Fruit fly (Drosophila melanogaster): ENCODE measurements around the gene CG32453.

Gene CG32453

DNA sequence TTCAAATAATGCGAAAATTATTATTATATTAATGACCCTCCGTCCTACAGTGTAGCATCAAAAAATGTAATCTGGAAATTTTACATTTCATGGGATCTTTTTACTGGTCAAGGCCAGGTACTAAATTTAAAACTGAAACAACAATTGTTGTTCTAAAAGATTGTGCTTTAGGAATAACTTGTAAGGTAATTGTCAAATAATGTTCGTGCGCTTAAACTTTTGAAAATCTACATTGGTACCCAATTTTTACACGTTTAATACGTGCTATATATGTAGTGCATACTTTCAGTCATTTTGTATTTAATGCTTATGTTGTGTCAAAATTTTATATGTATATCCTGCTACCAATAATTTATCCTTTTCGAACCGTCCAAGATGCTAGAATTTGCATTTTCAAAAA is 36.6 kb downstream of the CG32453 start:
- no peak for TF ChIP-seq CG32121 (GFP tag; IDR thresholded peaks at IDR 0.05)
- no peak for TF ChIP-seq CG4496 (GFP tag; IDR thresholded peaks at IDR 0.05)
- no peak for TF ChIP-seq Pif1B (GFP tag; optimal IDR thresholded peaks at IDR 0.05)
- TF ChIP-seq CG9948 (tag; optimal IDR thresholded peaks at IDR 0.05) = no peak
- no peak for TF ChIP-seq EcR (GFP tag; optimal IDR thresholded peaks at IDR 0.05)
- no peak for TF ChIP-seq CG13204 (GFP tag; optimal IDR thresholded peaks at IDR 0.05)
- no peak for TF ChIP-seq CG17806 (tag; optimal IDR thresholded peaks at IDR 0.05)
- TF ChIP-seq CG12605 (GFP tag; IDR thresholded peaks at IDR 0.05) = no peak
- TF ChIP-seq gl (tag; optimal IDR thresholded peaks at IDR 0.05) = no peak
- no peak for TF ChIP-seq CG8159 (tag; optimal IDR thresholded peaks at IDR 0.05)
- TF ChIP-seq CG34367 (tag; optimal IDR thresholded peaks at IDR 0.05) = no peak
- TF ChIP-seq CG8301 (tag; optimal IDR thresholded peaks at IDR 0.05) = no peak
- TF ChIP-seq CG15710 (tag; optimal IDR thresholded peaks at IDR 0.05) = no peak
- no peak for TF ChIP-seq fd96Ca (GFP tag; IDR thresholded peaks at IDR 0.05)
- no peak for TF ChIP-seq CG10348 (GFP tag; IDR thresholded peaks at IDR 0.05)
- no peak for TF ChIP-seq Ets98B (GFP tag; IDR thresholded peaks at IDR 0.05)
- no peak for TF ChIP-seq D1 (tag; optimal IDR thresholded peaks at IDR 0.05)
- no peak for TF ChIP-seq Pif1A (GFP tag; optimal IDR thresholded peaks at IDR 0.05)
- TF ChIP-seq Snoo (tag; optimal IDR thresholded peaks at IDR 0.05) = no peak
- TF ChIP-seq rn (GFP tag; IDR thresholded peaks at IDR 0.05) = no peak

DNA sequence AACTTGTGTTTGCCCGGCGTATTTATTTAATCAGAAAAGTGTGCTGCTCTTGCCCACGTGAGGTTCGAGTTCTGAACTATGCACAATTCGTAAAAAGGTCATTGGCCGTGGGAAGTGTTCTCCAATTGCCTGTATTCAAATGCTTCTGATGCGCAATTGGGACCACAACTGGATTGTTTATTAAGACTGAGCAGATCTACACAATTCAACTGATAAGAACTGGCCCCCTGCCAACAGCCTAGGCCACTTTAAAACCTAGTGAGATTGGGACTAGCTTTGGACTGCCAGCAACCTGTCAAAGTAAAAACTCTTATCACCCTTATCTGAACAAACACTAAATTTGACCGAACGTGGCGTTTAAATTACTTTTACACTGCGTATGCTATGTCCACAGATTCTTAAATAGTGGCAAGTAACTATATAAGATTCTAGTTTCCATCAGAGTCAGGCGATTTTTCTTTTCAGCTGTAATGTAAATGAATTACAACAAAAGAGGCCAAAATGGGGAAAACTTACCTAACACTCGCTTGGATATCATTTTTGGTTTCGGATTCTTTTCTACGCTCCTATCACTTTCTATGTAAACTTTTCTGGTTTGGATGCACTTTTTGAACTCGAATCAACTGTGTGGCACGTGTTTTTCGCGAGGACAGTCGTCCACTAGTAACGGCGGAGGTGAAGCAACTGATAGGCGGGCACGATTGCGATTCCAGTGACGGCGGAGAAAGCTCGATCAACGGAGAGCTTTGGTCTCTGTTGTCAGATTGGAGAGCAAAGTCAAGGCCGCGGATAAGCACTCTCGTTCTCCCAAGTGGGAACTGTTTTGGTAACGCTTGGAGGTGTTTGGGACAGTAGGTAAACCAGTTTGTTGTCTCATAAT is 40.9 kb downstream of the CG32453 start, which contains the start of gene CG11241:
CG11241 (minus strand) TSS at position 689 of the 880 bp plus-strand sequence.
- TF ChIP-seq CG15710 (tag; optimal IDR thresholded peaks at IDR 0.05) = no peak
- TF ChIP-seq EcR (GFP tag; optimal IDR thresholded peaks at IDR 0.05) = peak; percentile 79

DNA sequence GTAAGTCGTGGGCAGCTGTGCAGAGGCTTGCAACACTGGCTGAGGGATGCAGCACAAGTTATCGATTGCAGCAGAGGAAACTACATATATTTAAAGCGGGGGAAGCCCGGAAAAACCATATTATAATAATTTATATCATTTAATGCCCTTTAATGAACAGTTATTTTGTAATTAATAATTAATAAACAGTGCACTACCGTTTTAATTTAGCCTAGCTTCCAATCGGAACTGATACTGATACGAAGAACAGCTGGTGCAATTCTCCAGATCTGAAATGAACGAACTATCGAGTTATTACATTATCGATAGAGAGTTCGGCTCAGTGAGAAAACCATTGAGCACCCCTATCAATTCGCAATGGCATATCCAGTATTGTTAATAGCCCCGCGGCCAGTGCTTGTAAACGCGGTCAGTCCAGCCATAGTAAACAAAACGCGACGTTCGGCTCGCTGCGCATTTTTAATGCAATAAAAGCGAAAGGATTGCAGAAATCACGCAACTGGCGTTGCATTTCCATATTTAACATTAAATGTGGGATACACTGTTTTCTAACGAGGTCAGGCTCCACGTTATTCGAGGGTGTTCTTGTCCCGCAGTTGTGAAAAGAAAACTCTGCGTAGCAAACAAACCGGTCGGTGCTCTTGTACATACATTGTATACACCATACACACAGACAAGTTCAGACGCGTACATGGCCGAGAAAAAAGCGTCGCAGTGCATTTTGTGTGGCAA is 44.5 kb downstream of the CG32453 start, which contains the start of gene CG7369:
CG7369 (plus strand) TSS at position 405 of the 732 bp plus-strand sequence.
- TF ChIP-seq Pif1A (GFP tag; optimal IDR thresholded peaks at IDR 0.05) (peak; percentile 82), rn (GFP tag; IDR thresholded peaks at IDR 0.05) (no peak; the same call in none of the 2 replicates), CG9948 (tag; optimal IDR thresholded peaks at IDR 0.05) (peak; percentile 67), Pif1B (GFP tag; optimal IDR thresholded peaks at IDR 0.05) (peak; percentile 84), Ets98B (GFP tag; IDR thresholded peaks at IDR 0.05) (peak; percentile 74), gl (tag; optimal IDR thresholded peaks at IDR 0.05) (peak; percentile 30), CG4496 (GFP tag; IDR thresholded peaks at IDR 0.05) (peak; percentile 84), CG8301 (tag; optimal IDR thresholded peaks at IDR 0.05) (peak; percentile 64), Snoo (tag; optimal IDR thresholded peaks at IDR 0.05) (peak; percentile 87), fd96Ca (GFP tag; IDR thresholded peaks at IDR 0.05) (peak; percentile 89), CG17806 (tag; optimal IDR thresholded peaks at IDR 0.05) (peak; percentile 71), CG13204 (GFP tag; optimal IDR thresholded peaks at IDR 0.05) (no peak), D1 (tag; optimal IDR thresholded peaks at IDR 0.05) (no peak), CG32121 (GFP tag; IDR thresholded peaks at IDR 0.05) (peak; percentile 82), CG8159 (tag; optimal IDR thresholded peaks at IDR 0.05) (peak; percentile 81), CG15710 (tag; optimal IDR thresholded peaks at IDR 0.05) (peak; percentile 82), CG12605 (GFP tag; IDR thresholded peaks at IDR 0.05) (peak; percentile 52; the same call in 1 of the 2 replicates), CG34367 (tag; optimal IDR thresholded peaks at IDR 0.05) (peak; percentile 70), CG14655 (GFP tag; optimal IDR thresholded peaks at IDR 0.05) (peak; percentile 85), EcR (GFP tag; optimal IDR thresholded peaks at IDR 0.05) (peak; percentile 53), CG10348 (GFP tag; IDR thresholded peaks at IDR 0.05) (peak; percentile 75)

dm6 chr3L:22742121-22742531 is 45.1 kb downstream of the CG32453 start:
- no peak for TF ChIP-seq Ets98B (GFP tag; IDR thresholded peaks at IDR 0.05)
- TF ChIP-seq EcR (GFP tag; optimal IDR thresholded peaks at IDR 0.05) = peak; percentile 17
- TF ChIP-seq CG4496 (GFP tag; IDR thresholded peaks at IDR 0.05) = peak; percentile 74; the same call in 2 of the 3 replicates
- no peak for TF ChIP-seq CG32121 (GFP tag; IDR thresholded peaks at IDR 0.05)
- TF ChIP-seq CG13204 (GFP tag; optimal IDR thresholded peaks at IDR 0.05) = peak; percentile 77
- TF ChIP-seq CG8301 (tag; optimal IDR thresholded peaks at IDR 0.05) = no peak
- no peak for TF ChIP-seq CG12605 (GFP tag; IDR thresholded peaks at IDR 0.05)

DNA sequence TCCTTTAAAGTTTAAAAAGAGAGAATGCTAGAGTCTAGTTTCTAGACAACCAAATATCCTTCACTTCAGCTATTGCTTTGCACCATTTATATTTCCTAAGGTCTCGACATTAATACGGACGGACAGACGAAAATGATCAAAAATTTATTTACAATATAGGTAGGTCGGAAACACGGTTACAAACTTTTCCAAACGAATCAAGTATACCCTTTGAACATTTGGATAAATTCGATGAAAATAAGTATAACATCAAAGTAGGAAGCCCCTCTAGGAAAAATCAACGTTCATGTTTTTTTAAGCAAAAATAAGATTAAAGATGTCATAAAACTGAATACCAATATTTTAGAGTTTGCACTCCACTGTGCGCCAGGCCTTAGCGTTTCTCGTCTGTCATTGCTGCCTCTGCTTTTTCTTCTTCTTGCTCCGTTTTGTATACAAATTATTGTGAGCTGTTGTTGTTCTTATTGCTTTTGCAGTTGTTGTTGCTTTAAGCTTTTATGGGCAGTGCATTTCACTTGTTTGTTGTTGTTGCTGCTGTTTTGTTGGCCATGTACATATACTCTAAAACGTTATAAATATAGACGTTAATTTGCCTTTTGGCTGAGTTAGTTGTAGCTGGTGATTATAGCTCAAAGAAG is 46.0 kb downstream of the CG32453 start:
- TF ChIP-seq CG12605 (GFP tag; IDR thresholded peaks at IDR 0.05) = no peak; the same call in 1 of the 2 replicates
- peak; percentile 74 for TF ChIP-seq CG4496 (GFP tag; IDR thresholded peaks at IDR 0.05)
- TF ChIP-seq CG17806 (tag; optimal IDR thresholded peaks at IDR 0.05) = peak; percentile 22
- TF ChIP-seq CG9948 (tag; optimal IDR thresholded peaks at IDR 0.05) = peak; percentile 15
- TF ChIP-seq Pif1A (GFP tag; optimal IDR thresholded peaks at IDR 0.05) = peak; percentile 13
- TF ChIP-seq Pif1B (GFP tag; optimal IDR thresholded peaks at IDR 0.05) = no peak
- peak; percentile 54 for TF ChIP-seq D1 (tag; optimal IDR thresholded peaks at IDR 0.05)
- TF ChIP-seq CG32121 (GFP tag; IDR thresholded peaks at IDR 0.05) = no peak
- TF ChIP-seq rn (GFP tag; IDR thresholded peaks at IDR 0.05) = no peak
- TF ChIP-seq CG15710 (tag; optimal IDR thresholded peaks at IDR 0.05) = peak; percentile 2
- no peak for TF ChIP-seq gl (tag; optimal IDR thresholded peaks at IDR 0.05)
- TF ChIP-seq Ets98B (GFP tag; IDR thresholded peaks at IDR 0.05) = no peak; the same call in 1 of the 2 replicates
- TF ChIP-seq CG14655 (GFP tag; optimal IDR thresholded peaks at IDR 0.05) = no peak
- no peak for TF ChIP-seq fd96Ca (GFP tag; IDR thresholded peaks at IDR 0.05)
- TF ChIP-seq CG8301 (tag; optimal IDR thresholded peaks at IDR 0.05) = peak; percentile 13
- no peak for TF ChIP-seq CG34367 (tag; optimal IDR thresholded peaks at IDR 0.05)
- TF ChIP-seq CG10348 (GFP tag; IDR thresholded peaks at IDR 0.05) = no peak
- TF ChIP-seq CG13204 (GFP tag; optimal IDR thresholded peaks at IDR 0.05) = no peak
- no peak for TF ChIP-seq EcR (GFP tag; optimal IDR thresholded peaks at IDR 0.05)
- TF ChIP-seq CG8159 (tag; optimal IDR thresholded peaks at IDR 0.05) = peak; percentile 49
- peak; percentile 10 for TF ChIP-seq Snoo (tag; optimal IDR thresholded peaks at IDR 0.05)
